Worm (Caenorhabditis elegans) whole organism, L4 larva: ENCODE results near the gene C15H7.3.

Experiments used
- ceh-28 ChIP-seq: fragments of 150-350 bp; optimal IDR thresholded peaks from 2 replicates; lab custom pipeline; 2014; ENCODE audit warnings: missing biosample characterization, missing genetic modification reagents, missing genetic modification characterization
- ceh-62 ChIP-seq: sonication (generic microtip); optimal IDR thresholded peaks from 2 replicates; lab custom pipeline; 2017; ENCODE audit warnings: missing biosample characterization, missing genetic modification characterization

DNA sequence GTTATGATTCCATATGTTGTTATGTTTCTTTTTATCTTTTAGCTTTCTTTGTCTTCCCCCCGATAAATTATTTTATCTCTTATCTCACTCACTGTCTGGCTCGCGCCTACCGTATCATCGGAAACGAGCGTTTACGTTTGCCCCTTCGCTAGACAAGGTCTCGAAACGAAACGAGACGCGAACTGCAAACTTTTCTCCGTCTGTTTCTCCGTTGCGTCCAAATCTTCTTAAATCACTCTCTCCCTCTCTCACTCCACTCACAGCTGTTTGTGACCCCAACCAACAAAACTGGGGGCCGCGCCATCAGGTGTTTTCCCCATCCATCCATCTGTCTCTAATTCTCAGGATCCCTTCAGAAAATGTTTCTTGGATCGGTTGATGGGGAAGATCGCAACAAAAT is 31.6 kb downstream of the C15H7.3 start:
- no peak for TF ChIP-seq ceh-28 (tag; lab: Kevin White, UChicago)
- no peak for TF ChIP-seq ceh-62
